Worm (Caenorhabditis elegans) whole organism, midembryonic: Measurements from ENCODE around the gene ptpn-22.

ENCODE experiments used
- flt-1 ChIP-seq: fragments of 200-800 bp; sonication (Bioruptor generic); IDR thresholded peaks from 2 replicates; pipeline ENCODE4 v1.3.6; 2022; ENCODE audit warnings: missing genetic modification characterization, missing compliant biosample characterization
- klf-2 ChIP-seq: fragments of 200-800 bp; sonication (Bioruptor generic); conservative IDR thresholded peaks from 2 replicates; pipeline ENCODE4 v1.3.6; 2022; ENCODE audit warnings: missing genetic modification reagents, missing genetic modification characterization, missing compliant biosample characterization
- med-1 ChIP-seq: sonication (generic microtip); optimal IDR thresholded peaks from 2 replicates; lab custom pipeline; 2017; ENCODE audit warnings: missing genetic modification characterization, mild to moderate bottlenecking, missing compliant biosample characterization, antibody characterized with exemption, missing genetic modification reagents; ENCODE audit not compliant: insufficient read depth
- ref-1 ChIP-seq: fragments of 200-800 bp; sonication (Bioruptor generic); conservative IDR thresholded peaks from 2 replicates; pipeline ENCODE4 v1.3.6; 2022; ENCODE audit warnings: missing genetic modification reagents, missing genetic modification characterization, missing compliant biosample characterization
- ztf-23 ChIP-seq: fragments of 200-800 bp; sonication (Bioruptor generic); IDR thresholded peaks from 2 replicates; pipeline ENCODE4 v1.3.6; 2022; ENCODE audit warnings: missing genetic modification reagents, missing genetic modification characterization, missing compliant biosample characterization
- ztf-29 ChIP-seq: fragments of 200-800 bp; sonication (Bioruptor generic); IDR thresholded peaks from 2 replicates; pipeline ENCODE4 v1.3.6; 2022; ENCODE audit warnings: missing genetic modification reagents, missing genetic modification characterization, missing compliant biosample characterization

ce11 chrIV:1768288-1768687, 28.2 kb upstream of the ptpn-22 start, which contains the start of gene col-108:
- TF ChIP-seq flt-1 (GFP tag; lab: Robert Waterston, UW): no peak
- no peak for TF ChIP-seq med-1
- no peak for TF ChIP-seq ztf-23 (GFP tag; lab: Robert Waterston, UW)
- no peak for TF ChIP-seq klf-2 (GFP tag; lab: Robert Waterston, UW)
- TF ChIP-seq ref-1: no peak
- TF ChIP-seq ztf-29 (GFP tag; lab: Robert Waterston, UW): no peak
